Fruit fly (Drosophila melanogaster) whole organism, prepupa: ENCODE data around the gene CG5104.

Source experiments
- CG10631 ChIP-seq: fragments of 200-800 bp; sonication (Bioruptor generic); optimal IDR thresholded peaks from 2 replicates; lab custom pipeline; 2016; ENCODE audit warnings: missing biosample characterization, missing genetic modification characterization
- CG15336 ChIP-seq: fragments of 200-800 bp; sonication (Bioruptor generic); IDR thresholded peaks from 2 replicates; pipeline ENCODE4 v1.3.6; 2022; ENCODE audit warnings: missing biosample characterization, missing genetic modification characterization
- CG16779 ChIP-seq: fragments of 200-800 bp; sonication (Bioruptor generic); optimal IDR thresholded peaks from 3 replicates; lab custom pipeline; 2017; ENCODE audit warnings: missing biosample characterization, mild to moderate bottlenecking, missing genetic modification characterization
- CG6163 ChIP-seq: fragments of 200-800 bp; sonication (Bioruptor generic); IDR thresholded peaks from 3 replicates; pipeline ENCODE4 v1.3.6; 2022; ENCODE audit warnings: missing biosample characterization, missing genetic modification characterization
- Eip93F ChIP-seq: fragments of 200-800 bp; sonication (Bioruptor generic); optimal IDR thresholded peaks from 2 replicates; lab custom pipeline; 2016; ENCODE audit warnings: missing biosample characterization, mild to moderate bottlenecking, missing genetic modification characterization
- Hr39 ChIP-seq: fragments of 200-800 bp; sonication (Bioruptor generic); optimal IDR thresholded peaks from 2 replicates; lab custom pipeline; 2016; ENCODE audit warnings: missing biosample characterization, missing genetic modification characterization
- Lpt ChIP-seq: fragments of 200-800 bp; sonication (Bioruptor generic); optimal IDR thresholded peaks from 3 replicates; lab custom pipeline; 2016; ENCODE audit warnings: missing biosample characterization, missing genetic modification characterization
- Met ChIP-seq: fragments of 200-800 bp; sonication (Bioruptor generic); optimal IDR thresholded peaks from 3 replicates; lab custom pipeline; 2016; ENCODE audit warnings: missing biosample characterization, missing genetic modification characterization
- OdsH ChIP-seq: fragments of 200-800 bp; sonication (Bioruptor generic); optimal IDR thresholded peaks from 3 replicates; lab custom pipeline; 2016; ENCODE audit warnings: missing biosample characterization, missing genetic modification characterization
- cyc ChIP-seq: fragments of 200-800 bp; sonication (Bioruptor generic); optimal IDR thresholded peaks from 3 replicates; lab custom pipeline; 2016; ENCODE audit warnings: missing biosample characterization, missing genetic modification characterization
- ss ChIP-seq, 2 experiments: fragments of 200-800 bp; sonication (Bioruptor generic); optimal IDR thresholded peaks; 2 replicates in 1 of 2; 3 replicates in 1 of 2; lab custom pipeline; 2017 to 2018; ENCODE audit warnings: mild to moderate bottlenecking in 2 of 2, missing biosample characterization in 2 of 2, missing genetic modification characterization in 2 of 2, moderate library complexity in 1 of 2
- topi ChIP-seq: fragments of 200-800 bp; sonication (Bioruptor generic); optimal IDR thresholded peaks from 3 replicates; lab custom pipeline; 2016; ENCODE audit warnings: missing biosample characterization, missing genetic modification characterization

DNA sequence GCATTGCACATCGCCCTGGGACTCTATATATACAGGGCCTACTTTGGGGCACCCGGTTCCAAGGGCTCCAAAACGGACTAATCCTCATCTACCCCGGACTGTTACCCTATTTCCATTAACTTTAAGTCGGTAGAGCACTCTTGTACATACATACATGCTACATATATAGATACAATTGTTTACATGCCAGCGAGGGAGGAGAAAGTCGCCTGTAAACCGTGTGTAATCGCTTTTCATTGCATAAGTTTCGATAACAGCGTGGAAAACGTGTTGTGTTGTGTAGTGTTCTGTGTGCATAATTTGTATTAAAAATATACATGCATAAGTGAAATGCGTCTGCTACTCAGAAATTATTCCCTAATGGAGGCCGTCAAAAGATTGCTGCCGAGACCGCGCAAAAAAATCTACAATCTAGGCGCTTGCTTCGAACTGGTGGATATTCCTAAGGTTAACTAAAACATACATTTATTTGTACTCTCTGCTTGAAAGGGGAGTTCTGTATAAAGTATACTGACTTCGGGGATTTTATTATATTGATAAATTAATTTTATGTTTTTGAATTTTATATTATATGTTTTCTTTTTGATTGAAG, 46.5 kb upstream of the CG5104 start, which contains the start of gene isoQC:
- TF ChIP-seq Met (GFP tag; lab: Kevin White, UChicago) (no peak), CG6163 (GFP tag; lab: Robert Waterston, UW) (no peak), topi (GFP tag; lab: Kevin White, UChicago) (no peak), CG16779 (no peak), Eip93F (GFP tag; lab: Kevin White, UChicago) (no peak), cyc (no peak), OdsH (GFP tag; lab: Kevin White, UChicago) (no peak), Hr39 (GFP tag; lab: Kevin White, UChicago) (no peak), CG15336 (GFP tag; lab: Robert Waterston, UW) (no peak), CG10631 (GFP tag; lab: Kevin White, UChicago) (no peak), Lpt (GFP tag; lab: Kevin White, UChicago) (no peak), ss (GFP tag; optimal IDR thresholded peaks at IDR 0.05; lab: Kevin White, UChicago) (no peak)
